Worm (Caenorhabditis elegans) whole organism, young adult: ENCODE measurements around the gene rps-9.
A peak's percentile ranks its signal among the peaks of the same experiment; 100 is the strongest.

Experiments
- B0019.2 ChIP-seq: fragments of 200-800 bp; sonication (Bioruptor generic); conservative IDR thresholded peaks from 2 replicates; pipeline ENCODE4 v1.3.6; 2022; ENCODE audit warnings: missing genetic modification reagents, missing genetic modification characterization, missing compliant biosample characterization
- C06A6.2 ChIP-seq: fragments of 200-800 bp; sonication (Bioruptor generic); conservative IDR thresholded peaks from 2 replicates; pipeline ENCODE4 v1.3.6; 2022; ENCODE audit warnings: missing genetic modification characterization, missing compliant biosample characterization
- F33H1.4 ChIP-seq: fragments of 200-800 bp; sonication (Bioruptor generic); IDR thresholded peaks from 2 replicates; pipeline ENCODE4 v1.3.6; 2022; ENCODE audit warnings: missing genetic modification reagents, missing genetic modification characterization, missing compliant biosample characterization
- F37B4.10 ChIP-seq: fragments of 200-800 bp; sonication (Bioruptor generic); IDR thresholded peaks from 2 replicates; pipeline ENCODE4 v1.3.6; 2022; ENCODE audit warnings: missing genetic modification characterization, missing compliant biosample characterization
- F52B5.7 ChIP-seq: sonication (generic microtip); optimal IDR thresholded peaks from 2 replicates; lab custom pipeline; 2016; ENCODE audit warnings: mild to moderate bottlenecking, missing genetic modification characterization, missing compliant biosample characterization
- Y53F4B.3 ChIP-seq: fragments of 200-800 bp; sonication (Bioruptor generic); IDR thresholded peaks from 2 replicates; pipeline ENCODE4 v1.3.6; 2022; ENCODE audit warnings: missing genetic modification reagents, missing genetic modification characterization, missing compliant biosample characterization
- Y56A3A.18 ChIP-seq: fragments of 200-800 bp; sonication (Bioruptor generic); IDR thresholded peaks from 2 replicates; pipeline ENCODE4 v1.3.6; 2022; ENCODE audit warnings: missing genetic modification reagents, missing genetic modification characterization, missing compliant biosample characterization
- ZK185.1 ChIP-seq: sonication (generic microtip); optimal IDR thresholded peaks from 2 replicates; lab custom pipeline; 2016; ENCODE audit warnings: mild to moderate bottlenecking, missing genetic modification characterization, missing compliant biosample characterization; ENCODE audit not compliant: poor library complexity, severe bottlenecking
- aptf-2 ChIP-seq: fragments of 200-800 bp; sonication (Bioruptor generic); conservative IDR thresholded peaks from 2 replicates; pipeline ENCODE4 v1.3.6; 2022; ENCODE audit warnings: missing genetic modification reagents, missing genetic modification characterization, missing compliant biosample characterization
- aptf-3 ChIP-seq: fragments of 200-800 bp; sonication (Bioruptor generic); IDR thresholded peaks from 2 replicates; pipeline ENCODE4 v1.3.6; 2022; ENCODE audit warnings: missing genetic modification characterization, missing compliant biosample characterization
- atf-7 ChIP-seq: sonication (generic microtip); optimal IDR thresholded peaks from 2 replicates; lab custom pipeline; 2017; ENCODE audit warnings: mild to moderate bottlenecking, missing genetic modification characterization, missing compliant biosample characterization
- attf-6 ChIP-seq: fragments of 200-800 bp; sonication (Bioruptor generic); IDR thresholded peaks from 2 replicates; pipeline ENCODE4 v1.3.6; 2022; ENCODE audit warnings: missing genetic modification reagents, missing genetic modification characterization, missing compliant biosample characterization
- bed-2 ChIP-seq: fragments of 200-800 bp; sonication (Bioruptor generic); IDR thresholded peaks from 2 replicates; pipeline ENCODE4 v1.3.6; 2022; ENCODE audit warnings: missing genetic modification reagents, missing genetic modification characterization, missing compliant biosample characterization
- cebp-1 ChIP-seq, 2 experiments: fragments of 200-800 bp in 1 of 2; sonication (Bioruptor generic) in 1 of 2; sonication (generic microtip) in 1 of 2; IDR thresholded peaks in 1 of 2; optimal IDR thresholded peaks in 1 of 2; 2 replicates each; pipeline versions ENCODE4 v1.3.6 to Lab custom; 2017 to 2022; ENCODE audit warnings: missing compliant biosample characterization in 2 of 2, missing genetic modification characterization in 2 of 2, mild to moderate bottlenecking in 1 of 2, missing genetic modification reagents in 1 of 2, moderate library complexity in 1 of 2
- ceh-100 ChIP-seq: fragments of 200-800 bp; sonication (Bioruptor generic); IDR thresholded peaks from 2 replicates; pipeline ENCODE4 v1.3.6; 2022; ENCODE audit warnings: missing genetic modification reagents, missing genetic modification characterization, missing compliant biosample characterization
- ceh-79 ChIP-seq: sonication (generic microtip); optimal IDR thresholded peaks from 2 replicates; lab custom pipeline; 2017; ENCODE audit warnings: mild to moderate bottlenecking, missing genetic modification characterization, missing compliant biosample characterization
- ceh-91 ChIP-seq: fragments of 200-800 bp; sonication (Bioruptor generic); IDR thresholded peaks from 2 replicates; pipeline ENCODE4 v1.3.6; 2022; ENCODE audit warnings: missing genetic modification reagents, missing genetic modification characterization, missing compliant biosample characterization
- dox-1 ChIP-seq: fragments of 200-800 bp; sonication (Bioruptor generic); IDR thresholded peaks from 2 replicates; pipeline ENCODE4 v1.3.6; 2022; ENCODE audit warnings: missing genetic modification reagents, missing genetic modification characterization, missing compliant biosample characterization
- efl-1 ChIP-seq: fragments of 150-350 bp; optimal IDR thresholded peaks from 2 replicates; lab custom pipeline; 2014; ENCODE audit warnings: missing biosample characterization, missing genetic modification reagents, missing genetic modification characterization
- ets-4 ChIP-seq: fragments of 200-800 bp; sonication (Bioruptor generic); optimal IDR thresholded peaks from 2 replicates; lab custom pipeline; 2018; ENCODE audit warnings: mild to moderate bottlenecking, missing genetic modification characterization, missing compliant biosample characterization
- fkh-3 ChIP-seq: sonication (generic microtip); optimal IDR thresholded peaks from 2 replicates; lab custom pipeline; 2016; ENCODE audit warnings: mild to moderate bottlenecking, missing genetic modification characterization, missing compliant biosample characterization
- him-1 ChIP-seq: sonication (generic microtip); optimal IDR thresholded peaks from 2 replicates; lab custom pipeline; 2016; ENCODE audit warnings: missing genotype, missing genetic modification reagents, missing genetic modification characterization, missing compliant biosample characterization
- hrde-1 ChIP-seq: sonication (generic microtip); optimal IDR thresholded peaks from 2 replicates; lab custom pipeline; 2016; ENCODE audit warnings: missing genetic modification characterization, mild to moderate bottlenecking, missing compliant biosample characterization, moderate library complexity, missing genotype, missing genetic modification reagents, borderline replicate concordance
- lin-40 ChIP-seq: sonication (generic microtip); optimal IDR thresholded peaks from 2 replicates; lab custom pipeline; 2016; ENCODE audit warnings: missing genetic modification characterization, mild to moderate bottlenecking, missing compliant biosample characterization, missing genotype, missing genetic modification reagents
- lin-54 ChIP-seq: fragments of 200-800 bp; sonication (Bioruptor generic); optimal IDR thresholded peaks from 2 replicates; lab custom pipeline; 2018; ENCODE audit warnings: mild to moderate bottlenecking, missing genetic modification characterization, missing compliant biosample characterization
- madf-3 ChIP-seq: fragments of 200-800 bp; sonication (Bioruptor generic); IDR thresholded peaks from 2 replicates; pipeline ENCODE4 v1.3.6; 2022; ENCODE audit warnings: missing genetic modification reagents, missing genetic modification characterization, missing compliant biosample characterization
- madf-8 ChIP-seq: fragments of 200-800 bp; sonication (Bioruptor generic); conservative IDR thresholded peaks from 2 replicates; pipeline ENCODE4 v1.3.6; 2022; ENCODE audit warnings: missing genetic modification reagents, missing genetic modification characterization, missing compliant biosample characterization
- mcd-1 ChIP-seq: fragments of 200-800 bp; sonication (Bioruptor generic); IDR thresholded peaks from 2 replicates; pipeline ENCODE4 v1.3.6; 2022; ENCODE audit warnings: missing genetic modification reagents, missing genetic modification characterization, missing compliant biosample characterization
- mes-4 ChIP-seq: sonication (generic microtip); optimal IDR thresholded peaks from 2 replicates; lab custom pipeline; 2016; ENCODE audit warnings: missing genotype, missing genetic modification characterization, missing compliant biosample characterization
- nfya-1 ChIP-seq: sonication (generic microtip); optimal IDR thresholded peaks from 2 replicates; lab custom pipeline; 2017; ENCODE audit warnings: antibody characterized with exemption, missing compliant biosample characterization, missing genetic modification characterization, borderline replicate concordance; ENCODE audit not compliant: insufficient read depth
- nfyb-1 ChIP-seq: fragments of 200-800 bp; sonication (Bioruptor generic); IDR thresholded peaks from 2 replicates; pipeline ENCODE4 v1.3.6; 2022; ENCODE audit warnings: missing genetic modification reagents, missing genetic modification characterization, missing compliant biosample characterization
- nhr-120 ChIP-seq: fragments of 200-800 bp; sonication (Bioruptor generic); IDR thresholded peaks from 2 replicates; pipeline ENCODE4 v1.3.6; 2022; ENCODE audit warnings: missing genetic modification characterization, missing compliant biosample characterization
- nhr-90 ChIP-seq: sonication (generic microtip); optimal IDR thresholded peaks from 2 replicates; lab custom pipeline; 2016; ENCODE audit warnings: missing genotype, mild to moderate bottlenecking, missing genetic modification characterization, missing compliant biosample characterization
- pbrm-1 ChIP-seq: fragments of 200-800 bp; sonication (Bioruptor generic); IDR thresholded peaks from 2 replicates; pipeline ENCODE4 v1.3.6; 2022; ENCODE audit warnings: missing genetic modification reagents, missing genetic modification characterization, missing compliant biosample characterization
- pha-4 ChIP-seq: fragments of 150-350 bp; sonication (generic microtip); optimal IDR thresholded peaks from 2 replicates; lab custom pipeline; 2014; ENCODE audit warnings: missing biosample characterization, missing genetic modification reagents, missing genetic modification characterization
- rcor-1 ChIP-seq: fragments of 200-800 bp; sonication (Bioruptor generic); IDR thresholded peaks from 2 replicates; pipeline ENCODE4 v1.3.6; 2022; ENCODE audit warnings: missing genetic modification reagents, missing genetic modification characterization, missing compliant biosample characterization
- sdz-38 ChIP-seq: sonication (generic microtip); optimal IDR thresholded peaks from 2 replicates; lab custom pipeline; 2016; ENCODE audit warnings: missing genotype, missing genetic modification characterization, missing compliant biosample characterization
- snpc-1.1 ChIP-seq: sonication (generic microtip); optimal IDR thresholded peaks from 2 replicates; lab custom pipeline; 2017; ENCODE audit warnings: missing genetic modification characterization, mild to moderate bottlenecking, missing compliant biosample characterization, antibody characterized with exemption, moderate library complexity, missing genotype, missing genetic modification reagents; ENCODE audit not compliant: insufficient read depth
- snpc-3.4 ChIP-seq: sonication (generic microtip); optimal IDR thresholded peaks from 2 replicates; lab custom pipeline; 2017; ENCODE audit warnings: missing genetic modification characterization, mild to moderate bottlenecking, missing compliant biosample characterization, antibody characterized with exemption, moderate library complexity, missing genotype, missing genetic modification reagents
- zim-3 ChIP-seq: sonication (generic microtip); optimal IDR thresholded peaks from 2 replicates; lab custom pipeline; 2017; ENCODE audit warnings: mild to moderate bottlenecking, missing genetic modification characterization, moderate library complexity, missing compliant biosample characterization
- ztf-18 ChIP-seq: sonication (generic microtip); optimal IDR thresholded peaks from 2 replicates; lab custom pipeline; 2016; ENCODE audit warnings: missing genotype, mild to moderate bottlenecking, missing genetic modification characterization, missing compliant biosample characterization
- ztf-22 ChIP-seq: fragments of 200-800 bp; sonication (Bioruptor generic); optimal IDR thresholded peaks from 2 replicates; lab custom pipeline; 2018; ENCODE audit warnings: mild to moderate bottlenecking, missing genetic modification characterization, moderate library complexity, missing compliant biosample characterization
- ztf-25 ChIP-seq: fragments of 200-800 bp; sonication (Bioruptor generic); IDR thresholded peaks from 2 replicates; pipeline ENCODE4 v1.3.6; 2022; ENCODE audit warnings: missing genetic modification reagents, missing genetic modification characterization, missing compliant biosample characterization
- ztf-26 ChIP-seq: sonication (generic microtip); optimal IDR thresholded peaks from 2 replicates; lab custom pipeline; 2017; ENCODE audit warnings: missing genetic modification characterization, missing compliant biosample characterization

The rps-9 gene

DNA sequence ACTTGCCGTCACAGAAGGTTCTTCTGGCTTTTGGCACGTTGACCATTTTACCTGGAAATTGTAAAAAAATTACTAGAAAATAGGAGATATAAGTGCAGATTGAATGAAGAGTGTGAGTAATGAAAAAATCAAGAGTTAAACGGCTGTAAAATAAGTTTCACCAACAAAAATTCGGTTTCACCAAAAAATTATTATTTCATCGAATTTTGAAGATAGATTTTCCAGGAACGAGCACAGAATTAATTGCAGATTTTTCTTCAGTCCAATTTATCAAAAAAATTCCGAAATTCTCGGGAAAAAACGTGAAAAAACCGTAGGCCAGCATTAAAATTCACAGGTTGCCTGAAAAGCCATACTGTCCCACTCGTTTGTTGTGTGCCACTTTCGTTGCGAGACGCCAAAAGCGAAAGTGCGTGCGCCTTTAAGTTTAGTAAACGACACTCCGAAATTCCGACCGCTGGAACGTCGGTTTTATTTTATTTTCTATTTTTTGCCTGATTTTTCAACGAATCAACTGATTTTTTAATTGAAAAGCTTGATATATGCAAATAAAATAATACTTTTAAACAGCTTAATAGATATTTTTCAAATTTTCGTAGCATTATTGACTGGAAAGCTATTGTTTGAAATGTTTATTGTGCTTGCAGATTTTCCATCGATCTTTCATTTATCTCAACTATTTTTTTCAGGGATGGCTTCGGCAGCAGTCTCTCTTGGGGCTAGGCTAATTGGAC is 28.8 kb downstream of the rps-9 start, which contains the start of the genes rpl-36.A and nuo-1 (continued):
- TF ChIP-seq ceh-91 (GFP tag; lab: Robert Waterston, UW), result peak; percentile 65
- TF ChIP-seq ztf-18 (tag; lab: Kevin White, UChicago), result peak; percentile 32
- peak; percentile 64 for TF ChIP-seq pha-4 (tag; lab: Kevin White, UChicago)
- no peak for TF ChIP-seq nhr-120 (GFP tag; lab: Robert Waterston, UW)
- no peak for TF ChIP-seq fkh-3 (tag; lab: Kevin White, UChicago)
- no peak for TF ChIP-seq Y56A3A.18
- TF ChIP-seq him-1 (tag; lab: Kevin White, UChicago), result peak; percentile 30
- no peak for TF ChIP-seq mes-4 (tag; lab: Kevin White, UChicago)
- no peak for TF ChIP-seq atf-7 (tag; lab: Kevin White, UChicago)
- no peak for TF ChIP-seq C06A6.2 (GFP tag; lab: Robert Waterston, UW)
- peak; percentile 38; the same call in 1 of the 2 replicates for TF ChIP-seq dox-1 (GFP tag; lab: Robert Waterston, UW)
- peak; percentile 73 for TF ChIP-seq lin-54
- no peak for TF ChIP-seq ztf-22 (GFP tag; lab: Kevin White, UChicago)
- TF ChIP-seq aptf-2 (GFP tag; lab: Robert Waterston, UW), result no peak
- peak; percentile 57 for TF ChIP-seq B0019.2 (GFP tag; lab: Robert Waterston, UW)
- no peak for TF ChIP-seq nfya-1 (tag; lab: Kevin White, UChicago)
- peak; percentile 16 for TF ChIP-seq snpc-1.1 (tag; lab: Kevin White, UChicago)
- TF ChIP-seq snpc-3.4, result peak; percentile 60
- TF ChIP-seq zim-3 (tag; lab: Kevin White, UChicago), result no peak
- no peak for TF ChIP-seq F37B4.10 (GFP tag; lab: Robert Waterston, UW)
- TF ChIP-seq rcor-1, result 0 out of 2 replicates have a peak, but pooled peaks have one; percentile 19
- peak; percentile 50 for TF ChIP-seq ZK185.1 (tag; lab: Kevin White, UChicago)
- peak; percentile 55 for TF ChIP-seq madf-8
- TF ChIP-seq sdz-38 (tag; lab: Kevin White, UChicago), result no peak
- no peak for TF ChIP-seq ztf-26
- TF ChIP-seq lin-40 (tag; lab: Kevin White, UChicago), result peak; percentile 27
- no peak for TF ChIP-seq ztf-25 (GFP tag; lab: Robert Waterston, UW)
- TF ChIP-seq F33H1.4, result peak; percentile 95
- TF ChIP-seq pbrm-1 (GFP tag; lab: Robert Waterston, UW), result peak; percentile 14; the same call in 1 of the 2 replicates
- no peak for TF ChIP-seq Y53F4B.3 (GFP tag; lab: Robert Waterston, UW)
- no peak for TF ChIP-seq aptf-3 (GFP tag; lab: Robert Waterston, UW)
- no peak for TF ChIP-seq bed-2
- no peak for TF ChIP-seq ceh-79
- TF ChIP-seq F52B5.7 (tag; lab: Kevin White, UChicago), result no peak
- TF ChIP-seq attf-6, result no peak
- TF ChIP-seq efl-1, result peak; percentile 13
- TF ChIP-seq cebp-1 (GFP tag; IDR thresholded peaks at IDR 0.05; lab: Robert Waterston, UW), result no peak
- TF ChIP-seq cebp-1 (tag; optimal IDR thresholded peaks at IDR 0.05; lab: Kevin White, UChicago), result peak; percentile 49
- TF ChIP-seq nfyb-1, result 0 out of 2 replicates have a peak, but pooled peaks have one; percentile 10
- no peak for TF ChIP-seq madf-3 (GFP tag; lab: Robert Waterston, UW)
- no peak for TF ChIP-seq ets-4 (GFP tag; lab: Kevin White, UChicago)
- no peak for TF ChIP-seq hrde-1 (tag; lab: Kevin White, UChicago)
- TF ChIP-seq ceh-100 (GFP tag; lab: Robert Waterston, UW), result no peak
- TF ChIP-seq mcd-1 (GFP tag; lab: Robert Waterston, UW), result peak; percentile 70
- no peak for TF ChIP-seq nhr-90 (tag; lab: Kevin White, UChicago)
